Worm (Caenorhabditis elegans): ENCODE data around the gene C48B4.12.
A peak's percentile ranks its signal among the peaks of the same experiment; 100 is the strongest.

C48B4.12 gene

ce11 chrIII:9598168-9598567, 1.0 kb downstream of the C48B4.12 start, which contains the start of gene F58A4.1:
TSS of gene F58A4.1 (plus strand) at chrIII:9598468.
- TF ChIP-seq lsy-2 (tag; optimal IDR thresholded peaks at IDR 0.05): no peak
- TF ChIP-seq snpc-4 (tag; optimal IDR thresholded peaks at IDR 0.05): no peak
- no peak for TF ChIP-seq zip-8 (tag; optimal IDR thresholded peaks at IDR 0.05)

DNA sequence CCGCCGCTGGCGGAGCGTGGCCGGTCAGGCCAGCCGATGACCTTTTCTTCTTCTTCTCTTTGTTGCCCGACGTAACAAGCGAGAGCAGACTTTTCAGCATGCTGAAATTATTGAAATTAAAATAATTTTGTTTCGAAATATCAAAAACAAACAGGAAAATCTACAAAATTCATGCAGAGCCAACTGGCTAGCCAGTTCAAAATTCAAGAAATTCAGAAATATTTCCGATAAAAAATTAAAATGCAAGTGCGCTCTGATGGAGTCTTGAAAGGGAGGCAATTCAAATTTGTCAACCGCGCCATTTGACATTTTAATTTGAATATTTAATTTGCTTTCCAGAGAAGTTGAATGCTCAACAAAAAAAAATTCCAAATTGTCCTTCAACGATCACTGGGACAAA, 3.5 kb downstream of the C48B4.12 start, which contains the start of gene F58A4.2:
Gene F58A4.2, minus strand, starts transcription at position 101 of the 400 bp plus-strand sequence.
- TF ChIP-seq nhr-28 (tag; optimal IDR thresholded peaks at IDR 0.05) (no peak), mls-2 (tag; optimal IDR thresholded peaks at IDR 0.05) (no peak), bed-3 (GFP tag; optimal IDR thresholded peaks at IDR 0.05) (no peak), ces-1 (GFP tag; optimal IDR thresholded peaks at IDR 0.05) (no peak), drap-1 (GFP tag; optimal IDR thresholded peaks at IDR 0.05) (no peak), cnd-1 (tag; optimal IDR thresholded peaks at IDR 0.05) (no peak), lin-32 (GFP tag; optimal IDR thresholded peaks at IDR 0.05) (no peak), nhr-12 (tag; optimal IDR thresholded peaks at IDR 0.05) (no peak), unc-39 (tag; optimal IDR thresholded peaks at IDR 0.05) (no peak), zip-8 (tag; optimal IDR thresholded peaks at IDR 0.05) (no peak), snpc-4 (tag; optimal IDR thresholded peaks at IDR 0.05) (no peak), nhr-237 (tag; optimal IDR thresholded peaks at IDR 0.05) (no peak), nhr-2 (tag; optimal IDR thresholded peaks at IDR 0.05) (no peak), pha-4 (tag; optimal IDR thresholded peaks at IDR 0.05) (no peak), unc-62 (GFP tag; optimal IDR thresholded peaks at IDR 0.05) (no peak), ceh-39 (tag; optimal IDR thresholded peaks at IDR 0.05) (no peak)

- TF ChIP-seq pha-4 (tag; optimal IDR thresholded peaks at IDR 0.05) (no peak), mep-1 (tag; optimal IDR thresholded peaks at IDR 0.05) (no peak), nhr-12 (tag; optimal IDR thresholded peaks at IDR 0.05) (no peak), nhr-2 (tag; optimal IDR thresholded peaks at IDR 0.05) (no peak), unc-39 (tag; optimal IDR thresholded peaks at IDR 0.05) (no peak), hlh-1 (tag; optimal IDR thresholded peaks at IDR 0.05) (no peak)
Measured at ce11 chrIII:9608650-9609049, 11.5 kb downstream of the C48B4.12 start, which contains the start of gene clec-161. TSS of gene clec-161 (minus strand) at chrIII:9608750.

DNA sequence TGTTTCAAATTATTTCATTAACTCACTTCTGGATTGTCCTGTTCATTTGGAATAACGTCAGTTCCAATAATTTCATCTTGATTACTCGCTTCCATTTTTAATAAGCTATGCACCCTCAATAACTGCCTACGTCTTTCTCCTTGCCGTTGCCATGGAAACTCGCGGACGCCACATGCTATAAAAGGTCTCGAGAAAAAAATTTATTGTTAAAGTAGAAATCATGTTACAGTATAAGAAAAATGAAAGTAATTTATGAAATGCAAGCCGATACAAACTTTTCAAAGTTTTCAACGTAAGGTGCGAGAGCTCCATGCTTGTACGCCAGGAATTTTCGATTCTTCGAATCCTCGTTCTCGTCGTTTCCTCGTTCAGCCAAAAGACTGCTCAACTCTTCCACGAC, 15.0 kb downstream of the C48B4.12 start, which contains the start of gene bbs-4:
Gene bbs-4, minus strand, starts transcription at position 101 of the 400 bp plus-strand sequence.
- TF ChIP-seq bed-3 (GFP tag; optimal IDR thresholded peaks at IDR 0.05) (no peak), unc-39 (tag; optimal IDR thresholded peaks at IDR 0.05) (no peak), unc-62 (GFP tag; optimal IDR thresholded peaks at IDR 0.05) (no peak), drap-1 (GFP tag; optimal IDR thresholded peaks at IDR 0.05) (no peak), ceh-43 (GFP tag; optimal IDR thresholded peaks at IDR 0.05) (no peak), snpc-4 (tag; optimal IDR thresholded peaks at IDR 0.05) (no peak), hlh-1 (tag; optimal IDR thresholded peaks at IDR 0.05) (no peak), ceh-39 (tag; optimal IDR thresholded peaks at IDR 0.05) (no peak), nhr-237 (tag; optimal IDR thresholded peaks at IDR 0.05) (no peak), lsy-2 (tag; optimal IDR thresholded peaks at IDR 0.05) (no peak), pha-4 (tag; optimal IDR thresholded peaks at IDR 0.05) (no peak), cnd-1 (tag; optimal IDR thresholded peaks at IDR 0.05) (no peak), M03D4.4 (tag; optimal IDR thresholded peaks at IDR 0.05) (no peak), elt-3 (tag; optimal IDR thresholded peaks at IDR 0.05) (no peak), nhr-12 (tag; optimal IDR thresholded peaks at IDR 0.05) (no peak), ztf-11 (tag; optimal IDR thresholded peaks at IDR 0.05) (no peak), zip-8 (tag; optimal IDR thresholded peaks at IDR 0.05) (no peak), tbx-8 (GFP tag; optimal IDR thresholded peaks at IDR 0.05) (no peak), nhr-76 (tag; optimal IDR thresholded peaks at IDR 0.05) (no peak)

DNA sequence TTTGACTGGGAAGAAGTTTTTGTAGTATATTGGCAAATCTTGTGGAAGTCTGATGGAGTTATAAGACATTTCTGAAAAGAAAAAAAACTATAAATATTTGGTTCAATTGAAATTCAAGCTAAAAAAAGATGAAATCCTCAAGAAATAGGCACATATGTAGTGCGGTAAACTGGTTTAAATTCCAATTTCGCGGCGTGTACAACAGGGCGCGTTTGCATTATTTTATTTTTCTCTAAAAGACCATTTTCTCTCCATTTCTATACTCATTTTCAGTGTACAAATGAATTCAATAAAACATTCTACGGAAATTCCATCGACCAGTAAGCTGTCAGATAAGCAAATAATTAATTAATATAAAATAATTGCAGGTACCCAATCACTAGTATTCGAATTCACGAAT, 17.1 kb downstream of the C48B4.12 start, which contains the start of the genes pri-1 and F58A4.6:
Gene pri-1, minus strand, starts transcription at position 71 of the 400 bp plus-strand sequence.
Gene F58A4.6, plus strand, starts transcription at position 272 of the 400 bp plus-strand sequence.
- TF ChIP-seq nhr-237 (tag; optimal IDR thresholded peaks at IDR 0.05): peak; percentile 11
- TF ChIP-seq mls-2 (tag; optimal IDR thresholded peaks at IDR 0.05): no peak
- no peak for TF ChIP-seq bed-3 (GFP tag; optimal IDR thresholded peaks at IDR 0.05)
- peak; percentile 38 for TF ChIP-seq lsy-2 (tag; optimal IDR thresholded peaks at IDR 0.05)
- no peak for TF ChIP-seq nhr-2 (tag; optimal IDR thresholded peaks at IDR 0.05)

ce11 chrIII:9615114-9615513, 18.0 kb downstream of the C48B4.12 start:
- TF ChIP-seq unc-62 (GFP tag; optimal IDR thresholded peaks at IDR 0.05) (no peak), tbx-8 (GFP tag; optimal IDR thresholded peaks at IDR 0.05) (no peak), mls-2 (tag; optimal IDR thresholded peaks at IDR 0.05) (no peak), nhr-28 (tag; optimal IDR thresholded peaks at IDR 0.05) (no peak), mep-1 (tag; optimal IDR thresholded peaks at IDR 0.05) (no peak), pha-4 (tag; optimal IDR thresholded peaks at IDR 0.05) (no peak), nhr-2 (tag; optimal IDR thresholded peaks at IDR 0.05) (no peak), mab-5 (tag; optimal IDR thresholded peaks at IDR 0.05) (no peak), unc-120 (tag; optimal IDR thresholded peaks at IDR 0.05; ENCODE audit: poor library complexity, severe bottlenecking) (no peak), elt-3 (tag; optimal IDR thresholded peaks at IDR 0.05) (no peak), zip-8 (tag; optimal IDR thresholded peaks at IDR 0.05) (no peak), lin-13 (tag; optimal IDR thresholded peaks at IDR 0.05) (no peak)

Data from whole organism, mixed stage, embryonic.